Fruit fly (Drosophila melanogaster) whole organism, embryonic: ENCODE data around the gene Rbfox1.

Experiments used
- Ada2b ChIP-seq: fragments of 200-800 bp; sonication (Bioruptor generic); IDR thresholded peaks from 2 replicates; pipeline ENCODE4 v1.3.6; 2022; ENCODE audit warnings: missing biosample characterization, missing genetic modification characterization
- CG10366 ChIP-seq: fragments of 200-800 bp; sonication (Bioruptor generic); IDR thresholded peaks from 2 replicates; pipeline ENCODE4 v1.3.6; 2022; ENCODE audit warnings: missing biosample characterization, missing genetic modification characterization
- CG12219 ChIP-seq: fragments of 200-800 bp; sonication (Bioruptor generic); optimal IDR thresholded peaks from 3 replicates; lab custom pipeline; 2018; ENCODE audit warnings: missing biosample characterization, mild to moderate bottlenecking, missing genetic modification characterization
- CG15073 ChIP-seq: fragments of 200-800 bp; sonication (Bioruptor generic); optimal IDR thresholded peaks from 2 replicates; lab custom pipeline; 2016; ENCODE audit warnings: missing biosample characterization, missing genetic modification characterization
- CG15696 ChIP-seq: fragments of 200-800 bp; sonication (Bioruptor generic); optimal IDR thresholded peaks from 2 replicates; lab custom pipeline; 2019; ENCODE audit warnings: missing biosample characterization, mild to moderate bottlenecking, missing genetic modification characterization, moderate library complexity
- CG16863 ChIP-seq: fragments of 200-800 bp; sonication (Bioruptor generic); optimal IDR thresholded peaks from 3 replicates; lab custom pipeline; 2016; ENCODE audit warnings: missing biosample characterization, missing genetic modification characterization
- CG17186 ChIP-seq: fragments of 200-800 bp; sonication (Bioruptor generic); optimal IDR thresholded peaks from 3 replicates; lab custom pipeline; 2017; ENCODE audit warnings: missing biosample characterization, missing genetic modification reagents, missing genetic modification characterization
- CG18011 ChIP-seq: fragments of 200-800 bp; sonication (Bioruptor generic); optimal IDR thresholded peaks from 2 replicates; lab custom pipeline; 2017; ENCODE audit warnings: missing biosample characterization, missing genetic modification characterization, mild to moderate bottlenecking, moderate library complexity, missing genotype
- CG18476 ChIP-seq: fragments of 200-800 bp; sonication (Bioruptor generic); optimal IDR thresholded peaks from 2 replicates; lab custom pipeline; 2016; ENCODE audit warnings: missing biosample characterization, mild to moderate bottlenecking, missing genetic modification characterization
- CG2116 ChIP-seq: fragments of 200-800 bp; sonication (Bioruptor generic); optimal IDR thresholded peaks from 3 replicates; lab custom pipeline; 2018; ENCODE audit warnings: missing biosample characterization, mild to moderate bottlenecking, missing genetic modification characterization
- CG2120 ChIP-seq: fragments of 200-800 bp; sonication (Bioruptor generic); optimal IDR thresholded peaks from 3 replicates; lab custom pipeline; 2016; ENCODE audit warnings: missing biosample characterization, missing genetic modification characterization
- CG2199 ChIP-seq: fragments of 200-800 bp; sonication (Bioruptor generic); IDR thresholded peaks from 3 replicates; pipeline ENCODE4 v1.3.6; 2022; ENCODE audit warnings: missing biosample characterization, missing genetic modification characterization
- CG32767 ChIP-seq: fragments of 200-800 bp; sonication (Bioruptor generic); IDR thresholded peaks from 2 replicates; pipeline ENCODE4 v1.3.6; 2022; ENCODE audit warnings: missing biosample characterization, missing genetic modification characterization
- CG34376 ChIP-seq: fragments of 200-800 bp; sonication (Bioruptor generic); optimal IDR thresholded peaks from 2 replicates; lab custom pipeline; 2018; ENCODE audit warnings: missing biosample characterization, mild to moderate bottlenecking, missing genetic modification characterization
- CG4360 ChIP-seq: fragments of 200-800 bp; sonication (Bioruptor generic); IDR thresholded peaks from 2 replicates; pipeline ENCODE4 v1.3.6; 2022; ENCODE audit warnings: missing biosample characterization, missing genetic modification characterization
- CG5245 ChIP-seq: fragments of 200-800 bp; sonication (Bioruptor generic); optimal IDR thresholded peaks from 3 replicates; lab custom pipeline; 2016; ENCODE audit warnings: missing biosample characterization, missing genetic modification characterization
- CG6175 ChIP-seq: fragments of 200-800 bp; sonication (Bioruptor generic); IDR thresholded peaks from 3 replicates; pipeline ENCODE4 v1.3.6; 2022; ENCODE audit warnings: missing biosample characterization, missing genetic modification characterization
- CG7357 ChIP-seq: fragments of 200-800 bp; sonication (Bioruptor generic); IDR thresholded peaks from 3 replicates; pipeline ENCODE4 v1.3.6; 2022; ENCODE audit warnings: missing biosample characterization, missing genetic modification characterization
- CG7745 ChIP-seq: fragments of 200-800 bp; sonication (Bioruptor generic); optimal IDR thresholded peaks from 2 replicates; lab custom pipeline; 2018; ENCODE audit warnings: missing biosample characterization, mild to moderate bottlenecking, missing genetic modification characterization, moderate library complexity
- CG7786 ChIP-seq: fragments of 200-800 bp; sonication (Bioruptor generic); optimal IDR thresholded peaks from 2 replicates; lab custom pipeline; 2016; ENCODE audit warnings: missing biosample characterization, missing genetic modification characterization
- CG8089 ChIP-seq: fragments of 200-800 bp; sonication (Bioruptor generic); optimal IDR thresholded peaks from 3 replicates; lab custom pipeline; 2016; ENCODE audit warnings: missing biosample characterization, missing genetic modification characterization
- CG8478 ChIP-seq: fragments of >200 bp; optimal IDR thresholded peaks from 2 replicates; lab custom pipeline; 2018
- CrebB ChIP-seq: fragments of 200-800 bp; sonication (Bioruptor generic); optimal IDR thresholded peaks from 3 replicates; lab custom pipeline; 2018; ENCODE audit warnings: missing biosample characterization, mild to moderate bottlenecking, missing genetic modification characterization
- Ets97D ChIP-seq: fragments of 200-800 bp; sonication (Bioruptor generic); optimal IDR thresholded peaks from 3 replicates; lab custom pipeline; 2016; ENCODE audit warnings: missing biosample characterization, missing genetic modification characterization
- Gsc ChIP-seq: fragments of 200-800 bp; sonication (Bioruptor generic); IDR thresholded peaks from 2 replicates; pipeline ENCODE4 v1.3.6; 2022; ENCODE audit warnings: missing biosample characterization, missing genetic modification characterization
- HLH4C ChIP-seq: fragments of 200-800 bp; sonication (Bioruptor generic); IDR thresholded peaks from 3 replicates; pipeline ENCODE4 v1.3.6; 2022; ENCODE audit warnings: missing biosample characterization, missing genetic modification characterization; ENCODE audit not compliant: partially characterized antibody
- Hand ChIP-seq: fragments of 200-800 bp; sonication (Bioruptor generic); optimal IDR thresholded peaks from 2 replicates; lab custom pipeline; 2017; ENCODE audit warnings: mild to moderate bottlenecking, missing biosample characterization, missing genetic modification reagents, missing genetic modification characterization
- Nf-YC ChIP-seq: fragments of 200-800 bp; optimal IDR thresholded peaks from 3 replicates; lab custom pipeline; 2019; ENCODE audit warnings: missing biosample characterization, mild to moderate bottlenecking, missing genetic modification characterization, moderate library complexity
- NfI ChIP-seq: fragments of 200-800 bp; sonication (Bioruptor generic); optimal IDR thresholded peaks from 3 replicates; lab custom pipeline; 2018; ENCODE audit warnings: missing biosample characterization, mild to moderate bottlenecking, missing genetic modification characterization, moderate library complexity
- Sin3A ChIP-seq: fragments of >200 bp; optimal IDR thresholded peaks from 2 replicates; lab custom pipeline; 2018
- Six4 ChIP-seq: fragments of 200-800 bp; sonication (Bioruptor generic); optimal IDR thresholded peaks from 2 replicates; lab custom pipeline; 2016; ENCODE audit warnings: missing biosample characterization, missing genetic modification characterization
- chm ChIP-seq: fragments of 200-800 bp; sonication (Bioruptor generic); IDR thresholded peaks from 2 replicates; pipeline ENCODE4 v1.3.6; 2022; ENCODE audit warnings: missing biosample characterization, missing genetic modification characterization
- chn ChIP-seq: fragments of 200-800 bp; sonication (Bioruptor generic); optimal IDR thresholded peaks from 2 replicates; lab custom pipeline; 2016; ENCODE audit warnings: missing biosample characterization, missing genetic modification characterization
- crp ChIP-seq, 2 experiments: fragments of 200-800 bp; sonication (Bioruptor generic); optimal IDR thresholded peaks; 2 replicates in 1 of 2; 3 replicates in 1 of 2; lab custom pipeline; 2017; ENCODE audit warnings: missing biosample characterization in 2 of 2, missing genetic modification characterization in 2 of 2, mild to moderate bottlenecking in 1 of 2, moderate library complexity in 1 of 2
- exex ChIP-seq: fragments of 200-800 bp; sonication (Bioruptor generic); optimal IDR thresholded peaks from 4 replicates; lab custom pipeline; 2018; ENCODE audit warnings: missing biosample characterization, mild to moderate bottlenecking, missing genetic modification characterization, moderate library complexity
- eyg ChIP-seq: fragments of 200-800 bp; sonication (Bioruptor generic); optimal IDR thresholded peaks from 3 replicates; lab custom pipeline; 2016; ENCODE audit warnings: missing biosample characterization, missing genetic modification characterization
- grn ChIP-seq: fragments of 200-800 bp; sonication (Bioruptor generic); optimal IDR thresholded peaks from 3 replicates; lab custom pipeline; 2017; ENCODE audit warnings: missing biosample characterization, missing genetic modification characterization
- gt ChIP-seq: fragments of 200-800 bp; sonication (Bioruptor generic); IDR thresholded peaks from 2 replicates; pipeline ENCODE4 v1.3.6; 2022; ENCODE audit warnings: missing biosample characterization, missing genetic modification characterization
- hbn ChIP-seq: fragments of 200-800 bp; sonication (Bioruptor generic); IDR thresholded peaks from 2 replicates; pipeline ENCODE4 v1.3.6; 2022; ENCODE audit warnings: missing biosample characterization, missing genetic modification characterization; ENCODE audit not compliant: partially characterized antibody
- jigr1 ChIP-seq: fragments of 200-800 bp; sonication (Bioruptor generic); IDR thresholded peaks from 3 replicates; pipeline ENCODE4 v1.3.6; 2022; ENCODE audit warnings: missing biosample characterization, missing genetic modification characterization
- kay ChIP-seq: fragments of 200-800 bp; sonication (Bioruptor generic); optimal IDR thresholded peaks from 2 replicates; lab custom pipeline; 2016; ENCODE audit warnings: missing biosample characterization, missing genetic modification characterization
- ken ChIP-seq: fragments of 200-800 bp; sonication (Bioruptor generic); IDR thresholded peaks from 3 replicates; pipeline ENCODE4 v1.3.6; 2022; ENCODE audit warnings: missing biosample characterization, missing genetic modification characterization
- knrl ChIP-seq: fragments of 200-800 bp; sonication (Bioruptor generic); IDR thresholded peaks from 3 replicates; pipeline ENCODE4 v1.3.6; 2022; ENCODE audit warnings: missing biosample characterization, missing genetic modification characterization; ENCODE audit not compliant: partially characterized antibody
- lilli ChIP-seq: fragments of 200-800 bp; sonication (Bioruptor generic); optimal IDR thresholded peaks from 3 replicates; lab custom pipeline; 2016; ENCODE audit warnings: missing biosample characterization, missing genetic modification characterization
- lola ChIP-seq, 3 experiments: fragments of >200 bp in 2 of 3; fragments of 200-800 bp in 1 of 3; sonication (Bioruptor generic) in 1 of 3; optimal IDR thresholded peaks; 2 replicates each; lab custom pipeline; 2017 to 2019; ENCODE audit warnings: missing biosample characterization in 3 of 3, missing genetic modification characterization in 3 of 3, mild to moderate bottlenecking in 1 of 3, moderate library complexity in 1 of 3
- mld ChIP-seq: fragments of 200-800 bp; sonication (Bioruptor generic); IDR thresholded peaks from 3 replicates; pipeline ENCODE4 v1.3.6; 2022; ENCODE audit warnings: missing biosample characterization, missing genetic modification characterization; ENCODE audit not compliant: partially characterized antibody
- salm ChIP-seq: fragments of 200-800 bp; sonication (Bioruptor generic); optimal IDR thresholded peaks from 2 replicates; lab custom pipeline; 2018; ENCODE audit warnings: missing biosample characterization, mild to moderate bottlenecking, missing genetic modification characterization
- stwl ChIP-seq: fragments of 200-800 bp; sonication (Bioruptor generic); optimal IDR thresholded peaks from 3 replicates; lab custom pipeline; 2018; ENCODE audit warnings: missing biosample characterization, mild to moderate bottlenecking, missing genetic modification characterization, moderate library complexity
- twi ChIP-seq: fragments of 200-800 bp; optimal IDR thresholded peaks from 2 replicates; lab custom pipeline; 2019; ENCODE audit warnings: missing biosample characterization, mild to moderate bottlenecking, missing genetic modification characterization, moderate library complexity
- usp ChIP-seq: fragments of >200 bp; optimal IDR thresholded peaks from 2 replicates; lab custom pipeline; 2017; ENCODE audit warnings: missing biosample characterization, missing genetic modification characterization
- vfl ChIP-seq: fragments of 200-800 bp; sonication (Bioruptor generic); optimal IDR thresholded peaks from 2 replicates; lab custom pipeline; 2016; ENCODE audit warnings: missing biosample characterization, missing genetic modification characterization
- vvl ChIP-seq: fragments of 200-800 bp; sonication (Bioruptor generic); IDR thresholded peaks from 2 replicates; pipeline ENCODE4 v1.3.6; 2022; ENCODE audit warnings: missing biosample characterization, missing genetic modification characterization

Rbfox1 gene

dm6 chr3L:10637819-10638218, 156.6 kb downstream of the Rbfox1 start, which contains the start of gene Cnep1r2 (continued):
- no peak for TF ChIP-seq eyg
- TF ChIP-seq CG8089 (GFP tag; lab: Kevin White, UChicago) = peak; percentile 24
- peak; percentile 90 for TF ChIP-seq CG2199 (GFP tag; lab: Robert Waterston, UW)
- peak; percentile 73 for TF ChIP-seq chm (GFP tag; lab: Robert Waterston, UW)
- TF ChIP-seq usp (GFP tag; lab: Kevin White, UChicago) = no peak
- peak; percentile 82 for TF ChIP-seq CG34376
- TF ChIP-seq ken (GFP tag; lab: Robert Waterston, UW) = peak; percentile 95
- peak; percentile 79 for TF ChIP-seq CG5245 (GFP tag; lab: Kevin White, UChicago)
- peak; percentile 97 for TF ChIP-seq NfI (GFP tag; lab: Kevin White, UChicago)
- no peak for TF ChIP-seq Gsc (GFP tag; lab: Robert Waterston, UW)
- no peak for TF ChIP-seq hbn (GFP tag; lab: Robert Waterston, UW)
- peak; percentile 80 for TF ChIP-seq CG2116 (GFP tag; lab: Kevin White, UChicago)
- TF ChIP-seq gt (GFP tag; lab: Robert Waterston, UW) = peak; percentile 84
- peak; percentile 95 for TF ChIP-seq salm (tag; lab: Kevin White, UChicago)
- peak; percentile 92 for TF ChIP-seq Hand (GFP tag; lab: Kevin White, UChicago)
- peak; percentile 87; the same call in 2 of the 3 replicates for TF ChIP-seq jigr1 (GFP tag; lab: Robert Waterston, UW)
- peak; percentile 91 for TF ChIP-seq Nf-YC (tag; lab: Kevin White, UChicago)
- peak; percentile 55 for TF ChIP-seq CG15073 (GFP tag; lab: Kevin White, UChicago)
- TF ChIP-seq exex (tag; lab: Kevin White, UChicago) = peak; percentile 84
- peak; percentile 58; the same call in 2 of the 3 replicates for TF ChIP-seq knrl (GFP tag; lab: Robert Waterston, UW)
- peak; percentile 90 for TF ChIP-seq Ada2b (GFP tag; lab: Robert Waterston, UW)
- TF ChIP-seq CG32767 (GFP tag; lab: Robert Waterston, UW) = peak; percentile 95
- peak; percentile 68 for TF ChIP-seq CG7786 (GFP tag; lab: Kevin White, UChicago)
- TF ChIP-seq CG6175 = peak; percentile 87
- peak; percentile 82 for TF ChIP-seq CG12219 (GFP tag; lab: Kevin White, UChicago)
- TF ChIP-seq Ets97D (GFP tag; lab: Kevin White, UChicago) = peak; percentile 44
- TF ChIP-seq crp (GFP tag; optimal IDR thresholded peaks at IDR 0.05; lab: Kevin White, UChicago) = peak in 1 of 2 experiments; percentile 65
- TF ChIP-seq grn (GFP tag; lab: Kevin White, UChicago) = no peak
- TF ChIP-seq twi (tag; lab: Kevin White, UChicago) = peak; percentile 97
- TF ChIP-seq stwl (tag; lab: Kevin White, UChicago) = peak; percentile 93
- TF ChIP-seq CG18011 (GFP tag; lab: Kevin White, UChicago) = peak; percentile 75
- TF ChIP-seq chn (GFP tag; lab: Kevin White, UChicago) = peak; percentile 70
- peak; percentile 69 for TF ChIP-seq kay (GFP tag; lab: Kevin White, UChicago)
- TF ChIP-seq CrebB (tag; lab: Kevin White, UChicago) = peak; percentile 89
- peak; percentile 60 for TF ChIP-seq vfl (GFP tag; lab: Kevin White, UChicago)
- TF ChIP-seq CG17186 = no peak
- peak; percentile 23 for TF ChIP-seq CG16863
- peak; percentile 71 for TF ChIP-seq CG4360
- TF ChIP-seq mld = no peak
- peak in 1 of 3 experiments; percentile 97 for TF ChIP-seq lola (GFP tag; optimal IDR thresholded peaks at IDR 0.05; lab: Kevin White, UChicago)
- peak; percentile 98 for TF ChIP-seq CG15696 (tag; lab: Kevin White, UChicago)
- peak; percentile 90 for TF ChIP-seq CG2120 (GFP tag; lab: Kevin White, UChicago)
- TF ChIP-seq lilli (GFP tag; lab: Kevin White, UChicago) = peak; percentile 86
- peak; percentile 93 for TF ChIP-seq Six4 (GFP tag; lab: Kevin White, UChicago)
- peak; percentile 84 for TF ChIP-seq CG18476 (GFP tag; lab: Kevin White, UChicago)
- no peak for TF ChIP-seq Sin3A
- TF ChIP-seq HLH4C = no peak
- peak; percentile 63 for TF ChIP-seq CG7745
- TF ChIP-seq CG7357 (GFP tag; lab: Robert Waterston, UW) = peak; percentile 89
- TF ChIP-seq CG8478 (lab: Kevin White, UChicago) = no peak
- peak; percentile 93 for TF ChIP-seq CG10366 (GFP tag; lab: Robert Waterston, UW)
- TF ChIP-seq vvl = peak; percentile 97
